Worm (Caenorhabditis elegans) whole organism, L3 larva: Measurements from ENCODE around the gene zig-6.

Experiments used
- ZK546.5 ChIP-seq: sonication (generic microtip); optimal IDR thresholded peaks from 2 replicates; lab custom pipeline; 2017; ENCODE audit warnings: missing biosample characterization, missing genetic modification characterization
- aly-2 ChIP-seq: fragments of 150-350 bp; optimal IDR thresholded peaks from 2 replicates; lab custom pipeline; 2014; ENCODE audit warnings: missing biosample characterization, missing genetic modification characterization
- ama-1 ChIP-seq: fragments of 150-350 bp; optimal IDR thresholded peaks from 2 replicates; lab custom pipeline; 2018
- ceh-28 ChIP-seq: fragments of 150-350 bp; optimal IDR thresholded peaks from 2 replicates; lab custom pipeline; 2014; ENCODE audit warnings: missing biosample characterization, missing genetic modification reagents, missing genetic modification characterization
- ceh-9 ChIP-seq: sonication (generic microtip); optimal IDR thresholded peaks from 2 replicates; lab custom pipeline; 2018; ENCODE audit warnings: missing biosample characterization, missing genetic modification characterization
- egl-27 ChIP-seq: sonication (generic microtip); optimal IDR thresholded peaks from 4 replicates; lab custom pipeline; 2017; ENCODE audit warnings: missing biosample characterization, missing genetic modification reagents, missing genetic modification characterization
- egl-5 ChIP-seq: fragments of 150-350 bp; optimal IDR thresholded peaks from 2 replicates; lab custom pipeline; 2017; ENCODE audit warnings: missing biosample characterization, missing genetic modification reagents, missing genetic modification characterization, inconsistent platforms
- elt-2 ChIP-seq: sonication (generic microtip); optimal IDR thresholded peaks from 2 replicates; lab custom pipeline; 2016; ENCODE audit warnings: missing genetic modification reagents, mild to moderate bottlenecking, missing genetic modification characterization, missing compliant biosample characterization
- elt-3 ChIP-seq, 3 experiments: fragments of 150-350 bp in 1 of 3; sonication (generic microtip) in 2 of 3; optimal IDR thresholded peaks; 2 replicates in 2 of 3; 4 replicates in 1 of 3; lab custom pipeline; 2014 to 2017; ENCODE audit warnings: missing biosample characterization in 3 of 3, missing genetic modification characterization in 3 of 3
- eor-1 ChIP-seq, 2 experiments: fragments of 150-350 bp; optimal IDR thresholded peaks; 2 replicates each; lab custom pipeline; 2014 to 2018; ENCODE audit warnings: missing biosample characterization in 2 of 2, missing genetic modification characterization in 2 of 2
- fkh-10 ChIP-seq: sonication (generic microtip); optimal IDR thresholded peaks from 2 replicates; lab custom pipeline; 2017; ENCODE audit warnings: missing biosample characterization, missing genetic modification reagents, missing genetic modification characterization
- fos-1 ChIP-seq: fragments of 150-350 bp; optimal IDR thresholded peaks from 2 replicates; lab custom pipeline; 2014; ENCODE audit warnings: missing biosample characterization, missing genetic modification characterization
- hmg-11 ChIP-seq: sonication (generic microtip); optimal IDR thresholded peaks from 2 replicates; lab custom pipeline; 2016; ENCODE audit warnings: missing genetic modification characterization, missing compliant biosample characterization
- jun-1 ChIP-seq: fragments of 150-350 bp; optimal IDR thresholded peaks from 2 replicates; lab custom pipeline; 2014; ENCODE audit warnings: missing biosample characterization, missing genetic modification reagents, missing genetic modification characterization
- lin-39 ChIP-seq: fragments of 150-350 bp; optimal IDR thresholded peaks from 2 replicates; lab custom pipeline; 2018; ENCODE audit warnings: missing biosample characterization, missing genetic modification reagents, missing genetic modification characterization
- lsy-12 ChIP-seq: sonication (generic microtip); optimal IDR thresholded peaks from 2 replicates; lab custom pipeline; 2016; ENCODE audit warnings: mild to moderate bottlenecking, missing genetic modification characterization, missing compliant biosample characterization
- mdl-1 ChIP-seq: fragments of 150-350 bp; optimal IDR thresholded peaks from 2 replicates; lab custom pipeline; 2014; ENCODE audit warnings: missing biosample characterization, missing genetic modification characterization
- mml-1 ChIP-seq: fragments of 150-350 bp; sonication (generic microtip); optimal IDR thresholded peaks from 3 replicates; lab custom pipeline; 2014; ENCODE audit warnings: missing biosample characterization, missing genetic modification characterization
- nfya-1 ChIP-seq: sonication (generic microtip); optimal IDR thresholded peaks from 2 replicates; lab custom pipeline; 2017; ENCODE audit warnings: missing genetic modification characterization, mild to moderate bottlenecking, missing compliant biosample characterization, antibody characterized with exemption, moderate library complexity; ENCODE audit not compliant: insufficient read depth
- nhr-12 ChIP-seq: fragments of 150-350 bp; optimal IDR thresholded peaks from 2 replicates; lab custom pipeline; 2014; ENCODE audit warnings: missing biosample characterization, missing genetic modification characterization
- nhr-23 ChIP-seq: fragments of 150-350 bp; optimal IDR thresholded peaks from 2 replicates; lab custom pipeline; 2014; ENCODE audit warnings: missing biosample characterization, missing genetic modification reagents, missing genetic modification characterization
- nhr-25 ChIP-seq: sonication (generic microtip); optimal IDR thresholded peaks from 2 replicates; lab custom pipeline; 2017; ENCODE audit warnings: missing biosample characterization, missing genetic modification characterization
- nhr-28 ChIP-seq: fragments of 150-350 bp; optimal IDR thresholded peaks from 2 replicates; lab custom pipeline; 2014; ENCODE audit warnings: missing biosample characterization, missing genetic modification characterization
- nhr-43 ChIP-seq: sonication (generic microtip); optimal IDR thresholded peaks from 2 replicates; lab custom pipeline; 2016; ENCODE audit warnings: mild to moderate bottlenecking, missing genetic modification characterization, missing compliant biosample characterization; ENCODE audit not compliant: poor library complexity, severe bottlenecking
- nhr-67 ChIP-seq: fragments of 150-350 bp; optimal IDR thresholded peaks from 2 replicates; lab custom pipeline; 2014; ENCODE audit warnings: missing biosample characterization, missing genetic modification characterization
- pha-4 ChIP-seq: fragments of 150-350 bp; optimal IDR thresholded peaks from 2 replicates; lab custom pipeline; 2014; ENCODE audit warnings: missing biosample characterization, missing genetic modification reagents, missing genetic modification characterization
- pqm-1 ChIP-seq: fragments of 150-350 bp; optimal IDR thresholded peaks from 2 replicates; lab custom pipeline; 2017; ENCODE audit warnings: missing biosample characterization, missing genetic modification characterization, inconsistent platforms
- sea-2 ChIP-seq: fragments of 150-350 bp; sonication (generic microtip); optimal IDR thresholded peaks from 4 replicates; lab custom pipeline; 2014; ENCODE audit warnings: missing biosample characterization, missing genetic modification reagents, missing genetic modification characterization
- skn-1 ChIP-seq: fragments of 150-350 bp; optimal IDR thresholded peaks from 2 replicates; lab custom pipeline; 2014; ENCODE audit warnings: missing biosample characterization, missing genetic modification characterization
- snpc-4 ChIP-seq: fragments of 150-350 bp; optimal IDR thresholded peaks from 2 replicates; lab custom pipeline; 2014; ENCODE audit warnings: missing biosample characterization, missing genetic modification characterization
- tbx-2 ChIP-seq: sonication (generic microtip); optimal IDR thresholded peaks from 2 replicates; lab custom pipeline; 2016; ENCODE audit warnings: mild to moderate bottlenecking, missing genetic modification characterization, missing compliant biosample characterization
- zag-1 ChIP-seq: fragments of 150-350 bp; optimal IDR thresholded peaks from 2 replicates; lab custom pipeline; 2014; ENCODE audit warnings: missing biosample characterization, missing genetic modification characterization
- ztf-11 ChIP-seq: fragments of 150-350 bp; optimal IDR thresholded peaks from 2 replicates; lab custom pipeline; 2014; ENCODE audit warnings: missing biosample characterization, missing genetic modification characterization

Gene zig-6

DNA sequence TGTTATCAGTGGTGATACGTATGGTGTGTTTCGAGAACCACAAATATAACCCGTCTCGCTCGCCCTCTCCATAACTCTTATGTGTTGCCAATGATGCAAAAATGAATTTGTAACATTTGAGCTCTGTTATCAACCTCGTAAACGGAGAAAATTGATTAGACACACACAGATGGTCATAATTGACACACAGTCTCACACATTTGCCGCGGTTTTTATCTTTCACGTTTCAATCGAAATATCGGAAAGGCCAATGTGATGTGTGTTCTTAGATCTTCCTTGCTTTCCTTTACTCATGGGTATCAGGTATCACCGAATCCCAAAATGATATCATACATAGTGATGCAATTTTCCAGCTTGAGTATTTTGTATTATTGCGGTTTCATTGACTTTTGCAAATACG lies 24.7 kb upstream of the zig-6 start:
- TF ChIP-seq nhr-43 (tag; lab: Kevin White, UChicago) (peak; percentile 66), nhr-23 (tag; lab: Kevin White, UChicago) (no peak), jun-1 (peak; percentile 47), ztf-11 (tag; lab: Kevin White, UChicago) (no peak), skn-1 (tag; lab: Kevin White, UChicago) (peak; percentile 8), elt-3 (tag; optimal IDR thresholded peaks at IDR 0.05; lab: Kevin White, UChicago) (no peak), lsy-12 (tag; lab: Kevin White, UChicago) (no peak), ceh-28 (tag; lab: Kevin White, UChicago) (peak; percentile 29), pha-4 (tag; lab: Kevin White, UChicago) (peak; percentile 24), elt-2 (peak; percentile 98), ceh-9 (tag; lab: Kevin White, UChicago) (no peak), egl-27 (tag; lab: Kevin White, UChicago) (no peak), pqm-1 (tag; lab: Kevin White, UChicago) (peak; percentile 98)

DNA sequence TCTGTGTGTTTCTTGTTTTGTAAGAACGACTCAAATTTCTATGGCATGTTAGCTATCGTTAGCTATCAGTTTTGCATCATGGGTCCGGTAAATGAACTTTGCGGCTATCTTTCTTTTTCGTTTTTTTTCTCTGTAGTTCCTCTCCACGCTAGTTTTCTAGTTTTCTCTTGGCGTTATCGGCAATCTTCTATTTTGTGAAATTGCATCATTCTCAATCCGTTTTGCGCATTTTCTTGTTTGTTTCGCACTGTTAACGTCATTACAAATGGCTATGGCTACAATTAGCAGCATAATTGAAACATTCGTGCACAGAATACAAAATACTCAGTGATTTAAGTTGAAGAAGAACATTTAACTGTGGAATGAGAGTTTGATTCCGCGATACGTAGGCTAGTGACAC lies 24.2 kb upstream of the zig-6 start:
- TF ChIP-seq sea-2 (GFP tag; lab: Kevin White, UChicago) (no peak), fos-1 (no peak), egl-5 (no peak), tbx-2 (tag; lab: Kevin White, UChicago) (no peak), mdl-1 (no peak), nfya-1 (tag; lab: Kevin White, UChicago) (no peak)

DNA sequence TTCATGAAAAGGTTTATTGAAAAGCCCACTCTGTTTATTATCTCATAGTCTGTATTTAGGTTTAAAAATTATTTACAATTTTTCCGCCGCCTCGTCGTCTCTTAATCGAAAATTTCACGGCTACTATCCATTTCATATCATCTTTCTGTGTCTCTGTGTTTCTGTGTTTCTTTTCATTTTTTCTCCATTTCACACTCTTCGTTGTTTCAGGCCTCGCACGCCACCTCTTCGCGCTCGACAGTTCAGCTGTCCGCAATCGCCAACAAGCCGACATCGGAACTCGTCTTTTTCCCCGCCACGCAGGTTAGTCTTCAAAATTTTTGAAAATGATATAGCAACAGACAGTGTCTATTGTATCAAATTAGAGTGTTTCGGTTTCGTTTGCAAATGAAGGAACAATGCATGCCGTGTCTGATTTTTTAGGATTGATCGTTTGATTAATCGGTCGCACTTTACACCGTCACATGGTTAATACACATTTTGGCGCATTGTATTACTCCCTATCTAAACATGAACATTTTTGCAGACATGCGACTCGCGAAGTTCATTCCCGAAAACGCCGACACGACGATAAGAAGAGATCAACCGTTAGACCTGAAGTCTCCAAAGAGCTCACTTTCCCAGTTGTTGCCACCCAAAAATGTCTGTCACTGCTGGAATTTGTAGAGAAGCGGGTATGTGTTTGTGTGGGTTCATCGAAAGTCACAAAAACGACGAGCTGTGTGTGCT lies 22.2 kb upstream of the zig-6 start:
- TF ChIP-seq elt-2: peak; percentile 66
- TF ChIP-seq ama-1 (lab: Kevin White, UChicago): no peak

DNA sequence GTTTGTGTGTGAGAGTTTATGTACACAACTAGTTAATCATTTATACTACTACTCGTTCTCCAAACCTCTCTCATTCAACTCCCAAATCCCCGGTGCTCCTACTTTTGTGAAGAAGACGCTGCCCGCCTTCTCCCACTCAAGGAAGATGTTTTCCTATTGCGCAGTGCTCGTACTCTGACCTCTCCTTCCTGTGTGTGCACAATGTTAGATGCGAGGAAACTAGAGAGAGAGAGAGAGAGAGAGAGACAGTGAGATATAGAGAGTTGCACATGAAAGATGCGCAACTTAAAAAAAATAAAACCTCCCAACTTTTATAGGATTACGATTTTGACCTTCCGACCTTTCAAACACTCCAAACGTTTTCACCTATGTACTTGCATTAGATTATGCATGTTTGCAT lies 21.6 kb upstream of the zig-6 start:
- TF ChIP-seq lin-39 (tag; lab: Kevin White, UChicago) (peak; percentile 72), nhr-12 (tag; lab: Kevin White, UChicago) (no peak), fkh-10 (peak; percentile 13), zag-1 (tag; lab: Kevin White, UChicago) (no peak), nfya-1 (tag; lab: Kevin White, UChicago) (peak; percentile 30), pha-4 (tag; lab: Kevin White, UChicago) (peak; percentile 52), nhr-67 (no peak)

DNA sequence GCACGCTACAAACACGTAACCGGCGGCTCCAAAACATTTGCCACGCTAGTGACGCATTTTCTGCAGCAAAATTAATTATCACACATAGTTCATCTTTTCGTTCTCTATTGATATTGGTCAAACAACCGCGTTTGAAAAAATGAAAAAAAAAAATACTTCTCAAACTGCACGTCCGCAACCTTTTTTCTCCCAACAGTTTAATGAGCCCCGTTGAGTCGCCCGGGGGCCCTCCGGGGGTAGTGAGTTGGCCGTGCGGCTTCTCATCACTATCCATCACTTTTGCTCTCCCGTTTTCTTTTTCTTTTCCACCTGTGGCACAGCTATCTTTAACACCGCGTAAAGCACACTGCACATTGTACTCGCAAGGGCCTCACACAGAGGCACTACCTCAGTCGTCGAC lies 20.6 kb upstream of the zig-6 start:
- peak; percentile 57 for TF ChIP-seq lin-39 (tag; lab: Kevin White, UChicago)
- no peak for TF ChIP-seq ZK546.5
- TF ChIP-seq pha-4 (tag; lab: Kevin White, UChicago): peak; percentile 17
- peak; percentile 32 for TF ChIP-seq elt-2

DNA sequence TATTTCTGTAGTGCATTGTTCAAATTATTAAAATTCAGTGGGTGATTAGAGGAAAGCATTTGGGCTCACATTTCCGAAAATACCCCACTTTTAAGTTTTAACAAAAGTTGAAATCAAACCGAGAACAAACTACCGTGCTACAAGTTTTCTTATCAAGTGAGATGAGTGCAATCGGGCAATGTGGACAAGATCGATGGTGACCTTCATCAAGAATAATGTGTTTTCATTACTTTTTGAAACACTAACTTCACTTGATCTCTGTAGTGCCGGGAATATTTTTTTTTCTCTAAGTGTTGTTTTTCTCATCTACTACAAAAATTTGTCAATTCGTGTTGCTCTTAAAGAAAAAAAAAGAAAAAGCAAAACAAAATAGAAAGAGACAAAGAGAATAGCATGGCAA lies 20.0 kb upstream of the zig-6 start:
- TF ChIP-seq aly-2 (no peak), snpc-4 (tag; lab: Kevin White, UChicago) (no peak), nhr-12 (tag; lab: Kevin White, UChicago) (no peak), nhr-25 (tag; lab: Kevin White, UChicago) (peak; percentile 5), nhr-23 (tag; lab: Kevin White, UChicago) (peak; percentile 32)

DNA sequence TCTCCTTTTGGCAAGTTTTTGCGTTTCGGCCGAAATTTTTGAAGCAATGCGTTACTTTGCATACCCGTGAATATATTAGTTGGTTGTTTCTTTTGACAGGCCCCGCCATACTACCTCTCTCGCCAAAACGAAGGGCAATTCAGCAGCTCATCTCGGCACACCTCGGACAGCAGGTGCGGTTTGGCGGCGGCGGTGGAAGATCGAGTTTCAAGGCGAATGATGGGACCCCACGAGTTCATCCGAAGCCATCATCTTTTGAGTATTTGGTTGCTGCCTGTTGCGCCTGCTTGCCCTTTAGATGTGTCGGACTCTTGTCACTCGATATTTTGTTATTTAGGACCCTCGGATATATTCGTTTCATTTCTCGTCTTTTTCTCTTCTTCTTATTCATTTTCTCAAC lies 19.4 kb upstream of the zig-6 start:
- TF ChIP-seq hmg-11 (tag; lab: Kevin White, UChicago): no peak
- TF ChIP-seq nhr-25 (tag; lab: Kevin White, UChicago): no peak
- TF ChIP-seq nhr-43 (tag; lab: Kevin White, UChicago): no peak
- TF ChIP-seq nhr-28 (tag; lab: Kevin White, UChicago): no peak
- TF ChIP-seq egl-27 (tag; lab: Kevin White, UChicago): no peak
- no peak for TF ChIP-seq eor-1 (tag; optimal IDR thresholded peaks at IDR 0.05; lab: Kevin White, UChicago)
- TF ChIP-seq elt-3 (tag; optimal IDR thresholded peaks at IDR 0.05; lab: Kevin White, UChicago): no peak
- TF ChIP-seq snpc-4 (tag; lab: Kevin White, UChicago): no peak
- TF ChIP-seq mml-1 (tag; lab: Kevin White, UChicago): no peak
